Worm (Caenorhabditis elegans) whole organism, late embryonic: ENCODE results near the gene C47D12.4.
A peak's percentile ranks its signal among the peaks of the same experiment; 100 is the strongest.

ENCODE experiments used
- C08G9.2 ChIP-seq: sonication (generic microtip); optimal IDR thresholded peaks from 2 replicates; lab custom pipeline; 2016; ENCODE audit warnings: mild to moderate bottlenecking, missing genetic modification characterization, moderate library complexity, missing compliant biosample characterization
- C38D4.7 ChIP-seq: fragments of 200-800 bp; sonication (Bioruptor generic); optimal IDR thresholded peaks from 2 replicates; lab custom pipeline; 2018; ENCODE audit warnings: mild to moderate bottlenecking, missing genetic modification characterization, moderate library complexity, missing compliant biosample characterization
- F13H6.1 ChIP-seq: sonication (generic microtip); optimal IDR thresholded peaks from 2 replicates; lab custom pipeline; 2016; ENCODE audit warnings: missing genetic modification characterization, missing compliant biosample characterization
- K09A11.1 ChIP-seq: sonication (generic microtip); optimal IDR thresholded peaks from 2 replicates; lab custom pipeline; 2017; ENCODE audit warnings: antibody characterized with exemption, mild to moderate bottlenecking, missing genetic modification characterization, missing compliant biosample characterization; ENCODE audit not compliant: insufficient read depth
- Y22D7AL.16 ChIP-seq: sonication (generic microtip); optimal IDR thresholded peaks from 2 replicates; lab custom pipeline; 2016; ENCODE audit warnings: missing genetic modification characterization, missing compliant biosample characterization
- ahr-1 ChIP-seq: sonication (generic microtip); optimal IDR thresholded peaks from 2 replicates; lab custom pipeline; 2016; ENCODE audit warnings: missing genetic modification characterization, missing compliant biosample characterization
- ceh-14 ChIP-seq: sonication (generic microtip); optimal IDR thresholded peaks from 2 replicates; lab custom pipeline; 2016; ENCODE audit warnings: missing genotype, missing genetic modification characterization, missing compliant biosample characterization
- ceh-18 ChIP-seq: sonication (generic microtip); optimal IDR thresholded peaks from 2 replicates; lab custom pipeline; 2016; ENCODE audit warnings: missing genetic modification characterization, missing compliant biosample characterization
- ceh-19 ChIP-seq: fragments of 200-800 bp; sonication (Bioruptor generic); optimal IDR thresholded peaks from 2 replicates; lab custom pipeline; 2018; ENCODE audit warnings: mild to moderate bottlenecking, missing genetic modification characterization, missing compliant biosample characterization
- ceh-2 ChIP-seq: sonication (generic microtip); optimal IDR thresholded peaks from 2 replicates; lab custom pipeline; 2016; ENCODE audit warnings: missing genotype, missing genetic modification characterization, missing compliant biosample characterization
- ceh-22 ChIP-seq: sonication (generic microtip); optimal IDR thresholded peaks from 2 replicates; lab custom pipeline; 2017; ENCODE audit warnings: missing biosample characterization, missing genetic modification characterization
- ceh-24 ChIP-seq: sonication (generic microtip); optimal IDR thresholded peaks from 2 replicates; lab custom pipeline; 2016; ENCODE audit warnings: mild to moderate bottlenecking, missing genetic modification characterization, missing compliant biosample characterization
- ceh-30 ChIP-seq: fragments of 150-350 bp; optimal IDR thresholded peaks from 2 replicates; lab custom pipeline; 2014; ENCODE audit warnings: missing biosample characterization, missing genetic modification characterization
- ceh-31 ChIP-seq: sonication (generic microtip); optimal IDR thresholded peaks from 2 replicates; lab custom pipeline; 2016; ENCODE audit warnings: missing genetic modification characterization, missing compliant biosample characterization
- ceh-34 ChIP-seq: sonication (generic microtip); optimal IDR thresholded peaks from 2 replicates; lab custom pipeline; 2016; ENCODE audit warnings: mild to moderate bottlenecking, missing genetic modification characterization, missing compliant biosample characterization
- ceh-45 ChIP-seq: fragments of 200-800 bp; sonication (Bioruptor generic); IDR thresholded peaks from 2 replicates; pipeline ENCODE4 v1.3.6; 2022; ENCODE audit warnings: missing genetic modification reagents, missing genetic modification characterization, missing compliant biosample characterization
- ceh-48 ChIP-seq: sonication (generic microtip); optimal IDR thresholded peaks from 2 replicates; lab custom pipeline; 2016; ENCODE audit warnings: missing genetic modification characterization, inconsistent platforms, missing compliant biosample characterization
- ceh-6 ChIP-seq: fragments of 200-800 bp; sonication (Bioruptor generic); optimal IDR thresholded peaks from 2 replicates; lab custom pipeline; 2018; ENCODE audit warnings: mild to moderate bottlenecking, missing genetic modification characterization, missing compliant biosample characterization
- ceh-9 ChIP-seq: sonication (generic microtip); optimal IDR thresholded peaks from 2 replicates; lab custom pipeline; 2016; ENCODE audit warnings: mild to moderate bottlenecking, missing genetic modification characterization, inconsistent platforms, missing compliant biosample characterization
- che-1 ChIP-seq: sonication (generic microtip); optimal IDR thresholded peaks from 2 replicates; lab custom pipeline; 2016; ENCODE audit warnings: mild to moderate bottlenecking, missing genetic modification characterization, missing compliant biosample characterization
- dmd-4 ChIP-seq: sonication (generic microtip); optimal IDR thresholded peaks from 2 replicates; lab custom pipeline; 2016; ENCODE audit warnings: borderline replicate concordance, missing genetic modification characterization, missing compliant biosample characterization
- dve-1 ChIP-seq: sonication (generic microtip); optimal IDR thresholded peaks from 2 replicates; lab custom pipeline; 2017; ENCODE audit warnings: antibody characterized with exemption, mild to moderate bottlenecking, missing genetic modification characterization, missing compliant biosample characterization
- ets-4 ChIP-seq: sonication (generic microtip); optimal IDR thresholded peaks from 2 replicates; lab custom pipeline; 2016; ENCODE audit warnings: missing genetic modification characterization, missing compliant biosample characterization
- eyg-1 ChIP-seq: sonication (generic microtip); optimal IDR thresholded peaks from 2 replicates; lab custom pipeline; 2016; ENCODE audit warnings: missing genotype, missing genetic modification characterization, missing compliant biosample characterization
- fax-1 ChIP-seq: sonication (generic microtip); optimal IDR thresholded peaks from 2 replicates; lab custom pipeline; 2016; ENCODE audit warnings: missing genotype, missing genetic modification characterization, missing compliant biosample characterization
- fkh-10 ChIP-seq: fragments of 150-350 bp; optimal IDR thresholded peaks from 2 replicates; lab custom pipeline; 2014; ENCODE audit warnings: missing biosample characterization, missing genetic modification reagents, missing genetic modification characterization
- hlh-13 ChIP-seq: fragments of 200-800 bp; sonication (Bioruptor generic); optimal IDR thresholded peaks from 2 replicates; lab custom pipeline; 2018; ENCODE audit warnings: mild to moderate bottlenecking, missing genetic modification characterization, missing compliant biosample characterization
- hlh-8 ChIP-seq: sonication (generic microtip); optimal IDR thresholded peaks from 2 replicates; lab custom pipeline; 2016; ENCODE audit warnings: missing genotype, missing genetic modification characterization, missing compliant biosample characterization
- lim-6 ChIP-seq: sonication (generic microtip); optimal IDR thresholded peaks from 2 replicates; lab custom pipeline; 2016; ENCODE audit warnings: missing genetic modification characterization, missing compliant biosample characterization
- lin-11 ChIP-seq: fragments of 200-800 bp; sonication (Bioruptor generic); optimal IDR thresholded peaks from 2 replicates; lab custom pipeline; 2018; ENCODE audit warnings: mild to moderate bottlenecking, missing genetic modification characterization, missing compliant biosample characterization
- madf-2 ChIP-seq: sonication (generic microtip); optimal IDR thresholded peaks from 2 replicates; lab custom pipeline; 2017; ENCODE audit warnings: missing genetic modification characterization, missing compliant biosample characterization
- nfya-1 ChIP-seq: sonication (generic microtip); optimal IDR thresholded peaks from 2 replicates; lab custom pipeline; 2017; ENCODE audit warnings: missing genetic modification characterization, mild to moderate bottlenecking, missing compliant biosample characterization, antibody characterized with exemption, moderate library complexity
- npax-4 ChIP-seq: sonication (generic microtip); optimal IDR thresholded peaks from 2 replicates; lab custom pipeline; 2016; ENCODE audit warnings: missing genetic modification characterization, missing compliant biosample characterization
- pag-3 ChIP-seq: sonication (generic microtip); optimal IDR thresholded peaks from 2 replicates; lab custom pipeline; 2016; ENCODE audit warnings: missing compliant biosample characterization, missing genetic modification characterization, borderline replicate concordance
- pat-9 ChIP-seq: fragments of 200-800 bp; sonication (Bioruptor generic); optimal IDR thresholded peaks from 2 replicates; lab custom pipeline; 2018; ENCODE audit warnings: mild to moderate bottlenecking, missing genetic modification characterization, moderate library complexity, missing compliant biosample characterization
- pax-1 ChIP-seq: fragments of 150-350 bp; optimal IDR thresholded peaks from 2 replicates; lab custom pipeline; 2014; ENCODE audit warnings: missing biosample characterization, missing genetic modification characterization
- pha-2 ChIP-seq: sonication (generic microtip); optimal IDR thresholded peaks from 2 replicates; lab custom pipeline; 2017; ENCODE audit warnings: mild to moderate bottlenecking, missing genetic modification characterization, missing compliant biosample characterization
- pha-4 ChIP-seq: fragments of 150-350 bp; optimal IDR thresholded peaks from 2 replicates; lab custom pipeline; 2018; ENCODE audit warnings: missing biosample characterization, missing genetic modification reagents, missing genetic modification characterization
- pqm-1 ChIP-seq: sonication (generic microtip); optimal IDR thresholded peaks from 2 replicates; lab custom pipeline; 2016; ENCODE audit warnings: missing genetic modification characterization, missing compliant biosample characterization
- pros-1 ChIP-seq: fragments of 150-350 bp; optimal IDR thresholded peaks from 2 replicates; lab custom pipeline; 2014; ENCODE audit warnings: missing biosample characterization, missing genetic modification reagents, missing genetic modification characterization
- sox-4 ChIP-seq: sonication (generic microtip); optimal IDR thresholded peaks from 2 replicates; lab custom pipeline; 2017; ENCODE audit warnings: mild to moderate bottlenecking, missing genetic modification characterization, inconsistent platforms, missing compliant biosample characterization
- syd-9 ChIP-seq: sonication (generic microtip); optimal IDR thresholded peaks from 2 replicates; lab custom pipeline; 2016; ENCODE audit warnings: mild to moderate bottlenecking, missing genetic modification characterization, moderate library complexity, missing compliant biosample characterization
- tbx-2 ChIP-seq: sonication (generic microtip); optimal IDR thresholded peaks from 2 replicates; lab custom pipeline; 2016; ENCODE audit warnings: missing genetic modification characterization, missing compliant biosample characterization
- unc-42 ChIP-seq: sonication (generic microtip); optimal IDR thresholded peaks from 2 replicates; lab custom pipeline; 2016; ENCODE audit warnings: missing genotype, missing genetic modification characterization, missing compliant biosample characterization
- unc-55 ChIP-seq: sonication (generic microtip); optimal IDR thresholded peaks from 2 replicates; lab custom pipeline; 2017; ENCODE audit warnings: missing biosample characterization, missing genetic modification reagents, missing genetic modification characterization
- unc-86 ChIP-seq: sonication (generic microtip); optimal IDR thresholded peaks from 2 replicates; lab custom pipeline; 2016; ENCODE audit warnings: missing genetic modification characterization, missing compliant biosample characterization
- zip-5 ChIP-seq: sonication (generic microtip); optimal IDR thresholded peaks from 2 replicates; lab custom pipeline; 2016; ENCODE audit warnings: missing genetic modification characterization, missing compliant biosample characterization

C47D12.4 gene

DNA sequence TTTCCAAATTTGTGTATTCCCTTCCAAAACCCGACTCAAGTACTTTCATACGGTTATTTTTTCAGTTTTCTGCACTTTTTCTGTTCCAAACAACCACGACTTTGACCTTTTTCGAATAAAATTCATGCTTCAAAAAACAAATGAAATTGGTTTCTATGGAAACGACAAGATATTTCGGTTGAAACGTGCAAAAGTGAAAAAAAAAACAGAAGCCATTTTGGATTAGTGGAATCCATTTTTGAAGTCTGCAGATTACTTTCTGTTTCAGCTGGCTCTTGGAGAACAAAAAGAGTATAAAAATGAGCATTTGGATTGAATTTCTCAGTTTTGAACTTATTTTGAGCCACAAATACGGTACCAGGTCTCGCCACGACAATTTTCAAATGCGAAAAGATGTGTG lies 40.6 kb downstream of the C47D12.4 start:
- TF ChIP-seq pag-3 (tag; lab: Kevin White, UChicago) (no peak), sox-4 (tag; lab: Kevin White, UChicago) (no peak), ceh-22 (tag; lab: Kevin White, UChicago) (no peak), unc-42 (tag; lab: Kevin White, UChicago) (no peak), eyg-1 (tag; lab: Kevin White, UChicago) (no peak), C08G9.2 (tag; lab: Kevin White, UChicago) (no peak), ceh-19 (GFP tag; lab: Kevin White, UChicago) (no peak), ahr-1 (tag; lab: Kevin White, UChicago) (no peak)

DNA sequence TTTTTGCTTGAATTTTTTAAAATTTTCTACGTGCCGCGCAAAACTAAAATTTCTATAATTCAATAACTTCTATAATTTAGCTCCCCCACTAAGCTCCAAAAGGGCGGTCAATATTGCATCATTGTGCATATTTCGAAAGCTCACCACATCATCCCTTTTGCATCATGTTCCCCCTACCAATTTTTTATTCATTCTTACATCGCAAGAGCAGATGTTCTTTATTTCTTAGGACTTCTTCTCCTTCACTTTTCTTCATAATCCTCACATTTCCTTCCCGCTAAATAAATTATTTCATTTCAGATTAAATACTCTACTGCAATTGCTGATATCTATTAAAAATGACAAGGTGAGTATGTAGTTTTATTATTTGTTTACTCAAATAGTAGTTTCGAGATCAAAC lies 42.3 kb downstream of the C47D12.4 start, which contains the start of gene ldh-1:
Gene ldh-1, plus strand, starts transcription at position 301 of the 400 bp plus-strand sequence.
- no peak for TF ChIP-seq fkh-10 (GFP tag; lab: Kevin White, UChicago)
- no peak for TF ChIP-seq ceh-14 (tag; lab: Kevin White, UChicago)
- no peak for TF ChIP-seq Y22D7AL.16 (tag; lab: Kevin White, UChicago)
- no peak for TF ChIP-seq eyg-1 (tag; lab: Kevin White, UChicago)
- no peak for TF ChIP-seq ceh-9 (tag; lab: Kevin White, UChicago)
- TF ChIP-seq zip-5 (tag; lab: Kevin White, UChicago) = no peak
- no peak for TF ChIP-seq ceh-24
- no peak for TF ChIP-seq pha-4 (tag; lab: Kevin White, UChicago)
- TF ChIP-seq ets-4 = no peak
- no peak for TF ChIP-seq F13H6.1
- no peak for TF ChIP-seq ceh-30 (tag; lab: Kevin White, UChicago)
- no peak for TF ChIP-seq hlh-13 (GFP tag; lab: Kevin White, UChicago)
- TF ChIP-seq tbx-2 (tag; lab: Kevin White, UChicago) = no peak
- no peak for TF ChIP-seq npax-4 (tag; lab: Kevin White, UChicago)
- no peak for TF ChIP-seq nfya-1 (tag; lab: Kevin White, UChicago)
- no peak for TF ChIP-seq sox-4 (tag; lab: Kevin White, UChicago)
- no peak for TF ChIP-seq pat-9 (tag; lab: Kevin White, UChicago)
- TF ChIP-seq unc-42 (tag; lab: Kevin White, UChicago) = no peak
- TF ChIP-seq unc-86 = no peak
- no peak for TF ChIP-seq ceh-2 (tag; lab: Kevin White, UChicago)
- TF ChIP-seq, all 69 proteins: peak for 0

ce11 chrII:11724362-11724761 lies 42.8 kb downstream of the C47D12.4 start:
- TF ChIP-seq dmd-4 (tag; lab: Kevin White, UChicago) (no peak), ceh-6 (GFP tag; lab: Kevin White, UChicago) (no peak), ceh-30 (tag; lab: Kevin White, UChicago) (no peak), nfya-1 (tag; lab: Kevin White, UChicago) (peak; percentile 17), ceh-45 (GFP tag; lab: Robert Waterston, UW) (no peak), C38D4.7 (no peak), K09A11.1 (tag; lab: Kevin White, UChicago) (no peak), pha-2 (tag; lab: Kevin White, UChicago) (no peak), ceh-24 (no peak), F13H6.1 (no peak), ceh-2 (tag; lab: Kevin White, UChicago) (no peak), lin-11 (tag; lab: Kevin White, UChicago) (no peak), ceh-14 (tag; lab: Kevin White, UChicago) (no peak), hlh-8 (tag; lab: Kevin White, UChicago) (no peak), pqm-1 (tag; lab: Kevin White, UChicago) (no peak), che-1 (tag; lab: Kevin White, UChicago) (no peak), pros-1 (no peak), lim-6 (tag; lab: Kevin White, UChicago) (no peak), ceh-48 (tag; lab: Kevin White, UChicago) (no peak), madf-2 (no peak), pag-3 (tag; lab: Kevin White, UChicago) (no peak), pax-1 (tag; lab: Kevin White, UChicago) (no peak), ceh-19 (GFP tag; lab: Kevin White, UChicago) (no peak), fax-1 (no peak), ceh-31 (peak; percentile 34), zip-5 (tag; lab: Kevin White, UChicago) (no peak), unc-55 (GFP tag; lab: Kevin White, UChicago) (peak; percentile 29), dve-1 (no peak), unc-42 (tag; lab: Kevin White, UChicago) (peak; percentile 86), pat-9 (tag; lab: Kevin White, UChicago) (no peak), ceh-18 (tag; lab: Kevin White, UChicago) (peak; percentile 33), syd-9 (tag; lab: Kevin White, UChicago) (no peak), ceh-34 (no peak)
